Worm (Caenorhabditis elegans) whole organism, L1 larva: ENCODE results near the gene ldp-1.

Source experiments
- ces-1 ChIP-seq: fragments of 150-350 bp; optimal IDR thresholded peaks from 2 replicates; lab custom pipeline; 2014; ENCODE audit warnings: missing biosample characterization, missing genetic modification reagents, missing genetic modification characterization
- dpl-1 ChIP-seq, 3 experiments: fragments of 150-350 bp in 2 of 3; sonication (generic microtip) in 1 of 3; optimal IDR thresholded peaks; 2 replicates each; lab custom pipeline; 2014 to 2017; ENCODE audit warnings: missing biosample characterization in 3 of 3, missing genetic modification characterization in 3 of 3, missing genetic modification reagents in 3 of 3
- dsc-1 ChIP-seq: sonication (generic microtip); optimal IDR thresholded peaks from 2 replicates; lab custom pipeline; 2016; ENCODE audit warnings: mild to moderate bottlenecking, missing genetic modification characterization, missing compliant biosample characterization
- fkh-10 ChIP-seq: sonication (generic microtip); optimal IDR thresholded peaks from 2 replicates; lab custom pipeline; 2017; ENCODE audit warnings: missing biosample characterization, missing genetic modification reagents, missing genetic modification characterization
- snpc-4 ChIP-seq: fragments of 150-350 bp; optimal IDR thresholded peaks from 2 replicates; lab custom pipeline; 2014; ENCODE audit warnings: missing biosample characterization, missing genetic modification characterization
- sox-4 ChIP-seq: sonication (generic microtip); optimal IDR thresholded peaks from 2 replicates; lab custom pipeline; 2016; ENCODE audit warnings: missing genetic modification characterization, missing compliant biosample characterization
- unc-130 ChIP-seq: fragments of 150-350 bp; optimal IDR thresholded peaks from 2 replicates; lab custom pipeline; 2017; ENCODE audit warnings: missing biosample characterization, missing genetic modification characterization, inconsistent platforms

DNA sequence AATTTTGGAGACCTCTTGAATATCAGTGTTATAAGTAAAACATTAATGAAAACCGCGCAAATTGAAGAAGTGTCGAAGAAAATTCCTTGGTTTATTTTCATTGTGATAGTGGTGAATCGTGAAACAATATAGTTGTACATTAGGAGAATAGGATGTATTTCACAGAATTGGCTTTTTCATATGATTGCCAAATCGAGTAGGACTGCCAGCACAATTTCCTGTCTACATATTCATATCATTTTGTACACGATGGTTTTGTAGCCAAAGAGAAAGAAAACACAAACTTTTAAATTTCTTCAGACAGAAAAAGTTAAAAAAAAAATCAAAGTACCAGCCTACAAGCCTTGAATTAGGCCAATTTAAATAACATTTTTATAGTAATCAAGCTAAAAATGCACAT is 36.4 kb downstream of the ldp-1 start, which contains the start of gene str-255:
- TF ChIP-seq fkh-10, result no peak
- TF ChIP-seq unc-130 (tag; lab: Kevin White, UChicago), result no peak
- no peak for TF ChIP-seq dpl-1 (GFP tag; optimal IDR thresholded peaks at IDR 0.05; lab: Kevin White, UChicago)
- no peak for TF ChIP-seq dsc-1 (tag; lab: Kevin White, UChicago)
- no peak for TF ChIP-seq snpc-4 (tag; lab: Kevin White, UChicago)
- no peak for TF ChIP-seq sox-4 (tag; lab: Kevin White, UChicago)
- no peak for TF ChIP-seq ces-1 (GFP tag; lab: Kevin White, UChicago)
